Worm (Caenorhabditis elegans) whole organism, L2 larva: ENCODE measurements around the gene npr-16.

Experiments
- C34F6.9 ChIP-seq: fragments of 150-350 bp; optimal IDR thresholded peaks from 2 replicates; lab custom pipeline; 2014; ENCODE audit warnings: missing biosample characterization, missing genetic modification characterization
- F13H6.1 ChIP-seq: sonication (generic microtip); optimal IDR thresholded peaks from 2 replicates; lab custom pipeline; 2016; ENCODE audit warnings: missing genetic modification characterization, missing compliant biosample characterization
- R02D3.7 ChIP-seq: fragments of 150-350 bp; optimal IDR thresholded peaks from 2 replicates; lab custom pipeline; 2014; ENCODE audit warnings: missing biosample characterization, missing genetic modification characterization
- ZK546.5 ChIP-seq: sonication (generic microtip); optimal IDR thresholded peaks from 2 replicates; lab custom pipeline; 2017; ENCODE audit warnings: missing biosample characterization, missing genetic modification characterization
- alr-1 ChIP-seq: fragments of 150-350 bp; optimal IDR thresholded peaks from 2 replicates; lab custom pipeline; 2014; ENCODE audit warnings: missing biosample characterization, missing genetic modification characterization
- ama-1 ChIP-seq: fragments of 150-350 bp; optimal IDR thresholded peaks from 2 replicates; lab custom pipeline; 2018; ENCODE audit warnings: inconsistent platforms
- blmp-1 ChIP-seq: sonication (generic microtip); optimal IDR thresholded peaks from 2 replicates; lab custom pipeline; 2017; ENCODE audit warnings: missing genetic modification characterization, mild to moderate bottlenecking, missing compliant biosample characterization, antibody characterized with exemption, moderate library complexity; ENCODE audit not compliant: insufficient read depth
- ceh-16 ChIP-seq: fragments of 150-350 bp; optimal IDR thresholded peaks from 2 replicates; lab custom pipeline; 2014; ENCODE audit warnings: missing biosample characterization, missing genetic modification characterization
- ceh-82 ChIP-seq: fragments of 150-350 bp; optimal IDR thresholded peaks from 2 replicates; lab custom pipeline; 2014; ENCODE audit warnings: missing biosample characterization, missing genetic modification characterization
- crh-2 ChIP-seq: sonication (generic microtip); optimal IDR thresholded peaks from 2 replicates; lab custom pipeline; 2017; ENCODE audit warnings: missing biosample characterization, missing genetic modification characterization
- dmd-4 ChIP-seq: sonication (generic microtip); optimal IDR thresholded peaks from 2 replicates; lab custom pipeline; 2017; ENCODE audit warnings: missing biosample characterization, missing genetic modification characterization
- egl-27 ChIP-seq: sonication (generic microtip); optimal IDR thresholded peaks from 3 replicates; lab custom pipeline; 2017; ENCODE audit warnings: missing biosample characterization, missing genetic modification reagents, missing genetic modification characterization
- elt-1 ChIP-seq: fragments of 150-350 bp; optimal IDR thresholded peaks from 2 replicates; lab custom pipeline; 2014; ENCODE audit warnings: missing biosample characterization, missing genetic modification characterization
- fos-1 ChIP-seq: fragments of 150-350 bp; optimal IDR thresholded peaks from 2 replicates; lab custom pipeline; 2014; ENCODE audit warnings: missing biosample characterization, missing genetic modification characterization
- lin-13 ChIP-seq: fragments of 150-350 bp; optimal IDR thresholded peaks from 2 replicates; lab custom pipeline; 2014; ENCODE audit warnings: missing biosample characterization, missing genetic modification reagents, missing genetic modification characterization
- mab-5 ChIP-seq: fragments of 150-350 bp; optimal IDR thresholded peaks from 2 replicates; lab custom pipeline; 2014; ENCODE audit warnings: missing biosample characterization, missing genetic modification characterization
- mbf-1 ChIP-seq: sonication (generic microtip); optimal IDR thresholded peaks from 2 replicates; lab custom pipeline; 2017; ENCODE audit warnings: missing biosample characterization, missing genetic modification characterization
- nhr-12 ChIP-seq: fragments of 150-350 bp; optimal IDR thresholded peaks from 2 replicates; lab custom pipeline; 2014; ENCODE audit warnings: missing biosample characterization, missing genetic modification characterization
- nhr-129 ChIP-seq: fragments of 150-350 bp; optimal IDR thresholded peaks from 2 replicates; lab custom pipeline; 2014; ENCODE audit warnings: missing biosample characterization, missing genetic modification characterization
- nhr-21 ChIP-seq: fragments of 150-350 bp; optimal IDR thresholded peaks from 2 replicates; lab custom pipeline; 2014; ENCODE audit warnings: missing biosample characterization, missing genetic modification characterization
- nhr-23 ChIP-seq: fragments of 150-350 bp; optimal IDR thresholded peaks from 2 replicates; lab custom pipeline; 2014; ENCODE audit warnings: missing biosample characterization, missing genetic modification reagents, missing genetic modification characterization
- nhr-237 ChIP-seq: fragments of 150-350 bp; optimal IDR thresholded peaks from 2 replicates; lab custom pipeline; 2014; ENCODE audit warnings: missing biosample characterization, missing genetic modification characterization
- nhr-6 ChIP-seq: fragments of 150-350 bp; optimal IDR thresholded peaks from 2 replicates; lab custom pipeline; 2014; ENCODE audit warnings: missing biosample characterization, missing genetic modification characterization
- nhr-77 ChIP-seq: fragments of 150-350 bp; optimal IDR thresholded peaks from 2 replicates; lab custom pipeline; 2014; ENCODE audit warnings: missing biosample characterization, missing genetic modification characterization
- peb-1 ChIP-seq: fragments of 150-350 bp; optimal IDR thresholded peaks from 2 replicates; lab custom pipeline; 2014; ENCODE audit warnings: missing biosample characterization, missing genetic modification characterization
- sem-4 ChIP-seq: fragments of 150-350 bp; optimal IDR thresholded peaks from 2 replicates; lab custom pipeline; 2014; ENCODE audit warnings: missing biosample characterization, missing genetic modification reagents, missing genetic modification characterization
- skn-1 ChIP-seq: sonication (generic microtip); optimal IDR thresholded peaks from 2 replicates; lab custom pipeline; 2017; ENCODE audit warnings: missing biosample characterization, missing genetic modification characterization
- sma-3 ChIP-seq: sonication (generic microtip); optimal IDR thresholded peaks from 2 replicates; lab custom pipeline; 2016; ENCODE audit warnings: missing genetic modification reagents, missing genetic modification characterization, missing compliant biosample characterization
- sma-9 ChIP-seq, 2 experiments: fragments of 150-350 bp in 1 of 2; sonication (generic microtip) in 1 of 2; optimal IDR thresholded peaks; 2 replicates each; lab custom pipeline; 2014 to 2016; ENCODE audit warnings: missing genetic modification characterization in 2 of 2, mild to moderate bottlenecking in 1 of 2, missing biosample characterization in 1 of 2, missing compliant biosample characterization in 1 of 2, missing genetic modification reagents in 1 of 2, moderate library complexity in 1 of 2
- snpc-4 ChIP-seq: fragments of 150-350 bp; optimal IDR thresholded peaks from 2 replicates; lab custom pipeline; 2014; ENCODE audit warnings: missing biosample characterization, missing genetic modification characterization
- unc-39 ChIP-seq: fragments of 150-350 bp; optimal IDR thresholded peaks from 2 replicates; lab custom pipeline; 2014; ENCODE audit warnings: missing biosample characterization, missing genetic modification characterization
- unc-55 ChIP-seq: fragments of 150-350 bp; sonication (generic microtip); optimal IDR thresholded peaks from 3 replicates; lab custom pipeline; 2014; ENCODE audit warnings: missing biosample characterization, missing genetic modification reagents, missing genetic modification characterization
- unc-62 ChIP-seq: fragments of 150-350 bp; optimal IDR thresholded peaks from 2 replicates; lab custom pipeline; 2014; ENCODE audit warnings: missing biosample characterization, missing genetic modification reagents, missing genetic modification characterization
- zag-1 ChIP-seq: fragments of 150-350 bp; optimal IDR thresholded peaks from 2 replicates; lab custom pipeline; 2014; ENCODE audit warnings: missing biosample characterization, missing genetic modification characterization
- ztf-1 ChIP-seq: fragments of 200-800 bp; sonication (Bioruptor generic); conservative IDR thresholded peaks from 2 replicates; pipeline ENCODE4 v1.3.6; 2022; ENCODE audit warnings: missing genetic modification characterization, missing compliant biosample characterization
- ztf-11 ChIP-seq: sonication (generic microtip); optimal IDR thresholded peaks from 2 replicates; lab custom pipeline; 2017; ENCODE audit warnings: missing biosample characterization, missing genetic modification characterization
- ztf-4 ChIP-seq: fragments of 150-350 bp; optimal IDR thresholded peaks from 2 replicates; lab custom pipeline; 2014; ENCODE audit warnings: missing biosample characterization, missing genetic modification characterization

The npr-16 gene

DNA sequence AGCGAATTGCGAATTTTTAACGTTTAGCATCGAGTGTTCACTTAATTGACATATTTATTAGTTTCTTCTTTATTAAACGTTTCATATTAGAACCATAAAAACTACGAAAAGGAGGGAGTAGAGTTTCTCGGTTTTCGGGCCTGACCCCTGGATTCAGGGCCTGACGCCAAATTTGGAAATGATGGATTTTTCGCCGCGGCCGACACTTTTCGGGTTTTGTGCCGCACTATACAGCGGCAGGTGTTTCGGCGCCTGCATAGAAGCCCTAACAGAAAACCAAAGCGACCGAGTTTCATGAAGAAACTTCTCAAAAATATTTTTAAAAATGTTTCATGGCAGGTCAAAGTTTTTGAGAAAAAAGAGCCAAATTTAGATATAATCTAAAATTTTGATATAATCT is 18.2 kb upstream of the npr-16 start:
- TF ChIP-seq mab-5 (tag; lab: Kevin White, UChicago) (no peak), ama-1 (lab: Kevin White, UChicago) (no peak), elt-1 (tag; lab: Kevin White, UChicago) (no peak), sma-3 (no peak), R02D3.7 (tag; lab: Kevin White, UChicago) (no peak), mbf-1 (tag; lab: Kevin White, UChicago) (no peak), ZK546.5 (tag; lab: Kevin White, UChicago) (no peak), fos-1 (no peak), dmd-4 (tag; lab: Kevin White, UChicago) (no peak), skn-1 (no peak), alr-1 (tag; lab: Kevin White, UChicago) (no peak), unc-62 (GFP tag; lab: Kevin White, UChicago) (no peak), ztf-11 (no peak), nhr-237 (tag; lab: Kevin White, UChicago) (no peak)
- TF ChIP-seq, all 48 proteins: peak for 0

DNA sequence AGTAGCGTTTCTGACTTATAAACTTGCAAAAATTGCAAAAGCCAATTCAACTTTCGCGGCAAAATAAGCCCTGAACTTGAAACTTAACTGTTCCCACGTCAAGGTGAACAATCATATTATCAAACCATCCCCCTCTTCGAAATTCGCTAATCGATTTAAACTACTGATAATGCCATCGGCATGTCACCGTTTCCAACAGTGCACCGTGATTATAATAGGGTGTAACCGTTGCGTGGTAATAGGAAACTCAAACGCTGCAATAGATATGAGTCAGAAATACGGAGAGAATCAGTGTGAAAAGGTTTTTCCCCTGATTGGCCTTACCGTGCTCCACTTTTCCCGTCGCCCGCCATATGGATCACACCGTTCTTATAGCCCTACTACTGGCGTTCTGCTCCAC is 17.7 kb upstream of the npr-16 start:
- TF ChIP-seq zag-1 = no peak
- no peak for TF ChIP-seq ceh-82 (tag; lab: Kevin White, UChicago)
- TF ChIP-seq peb-1 = no peak
- peak; percentile 99 for TF ChIP-seq fos-1
- TF ChIP-seq sma-9 (GFP tag; optimal IDR thresholded peaks at IDR 0.05; lab: Kevin White, UChicago) = peak; percentile 7
- TF ChIP-seq sma-9 (tag; optimal IDR thresholded peaks at IDR 0.05; lab: Kevin White, UChicago) = no peak
- no peak for TF ChIP-seq sma-3
- no peak for TF ChIP-seq nhr-129 (tag; lab: Kevin White, UChicago)
- no peak for TF ChIP-seq unc-62 (GFP tag; lab: Kevin White, UChicago)
- no peak for TF ChIP-seq skn-1
- peak; percentile 58 for TF ChIP-seq crh-2
- no peak for TF ChIP-seq nhr-6

ce11 chrX:3503025-3503424 is 15.6 kb upstream of the npr-16 start:
- no peak for TF ChIP-seq crh-2
- no peak for TF ChIP-seq C34F6.9
- no peak for TF ChIP-seq nhr-129 (tag; lab: Kevin White, UChicago)
- TF ChIP-seq ztf-4 (tag; lab: Kevin White, UChicago) = no peak
- no peak for TF ChIP-seq fos-1
- no peak for TF ChIP-seq egl-27 (tag; lab: Kevin White, UChicago)
- TF ChIP-seq snpc-4 (tag; lab: Kevin White, UChicago) = no peak
- no peak for TF ChIP-seq F13H6.1 (tag; lab: Kevin White, UChicago)
- no peak for TF ChIP-seq ceh-16 (tag; lab: Kevin White, UChicago)
- no peak for TF ChIP-seq unc-39 (tag; lab: Kevin White, UChicago)
- no peak for TF ChIP-seq unc-55 (GFP tag; lab: Kevin White, UChicago)
- no peak for TF ChIP-seq nhr-23
- TF ChIP-seq lin-13 = no peak

- TF ChIP-seq nhr-12 = no peak
- no peak for TF ChIP-seq R02D3.7 (tag; lab: Kevin White, UChicago)
- no peak for TF ChIP-seq mab-5 (tag; lab: Kevin White, UChicago)
- TF ChIP-seq fos-1 = peak; percentile 77
- no peak for TF ChIP-seq C34F6.9
- TF ChIP-seq blmp-1 = no peak
These were observed 13.5 kb upstream of the npr-16 start for ce11 chrX:3505062-3505461.

- TF ChIP-seq fos-1 (peak; percentile 84), nhr-23 (no peak)
These were observed 12.0 kb upstream of the npr-16 start for ce11 chrX:3506556-3506955.

- TF ChIP-seq nhr-6 = no peak
- no peak for TF ChIP-seq ztf-11
- no peak for TF ChIP-seq ztf-1 (GFP tag; lab: Robert Waterston, UW)
- no peak for TF ChIP-seq unc-39 (tag; lab: Kevin White, UChicago)
- no peak for TF ChIP-seq mab-5 (tag; lab: Kevin White, UChicago)
- TF ChIP-seq F13H6.1 (tag; lab: Kevin White, UChicago) = no peak
- no peak for TF ChIP-seq crh-2
- TF ChIP-seq peb-1 = no peak
- no peak for TF ChIP-seq nhr-21 (tag; lab: Kevin White, UChicago)
- no peak for TF ChIP-seq nhr-77 (tag; lab: Kevin White, UChicago)
- TF ChIP-seq sem-4 (tag; lab: Kevin White, UChicago) = no peak
These were observed 11.4 kb upstream of the npr-16 start for ce11 chrX:3507214-3507613.
